Worm (Caenorhabditis elegans): Measurements from ENCODE around the gene scpl-4.

Gene scpl-4

DNA sequence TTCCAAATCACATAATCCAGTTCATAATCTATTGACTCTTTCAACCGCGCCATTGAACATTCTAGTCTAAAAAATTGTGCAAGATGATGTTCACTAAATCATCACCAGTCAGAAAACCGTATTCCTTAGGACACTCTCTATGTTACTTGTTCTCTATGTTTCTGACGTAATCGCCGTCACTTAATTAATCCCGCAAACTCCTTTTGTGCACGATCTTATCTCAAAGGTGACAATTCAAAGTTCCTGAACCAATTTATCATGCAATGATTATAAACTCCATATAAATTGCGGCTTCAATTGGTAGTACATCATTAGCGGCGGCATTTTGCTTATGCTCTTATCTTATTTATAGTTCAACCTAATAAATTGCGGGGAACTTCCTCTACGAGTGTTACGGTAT, 36.1 kb upstream of the scpl-4 start:
- TF ChIP-seq atf-7 (tag; optimal IDR thresholded peaks at IDR 0.05) (peak; percentile 63), Y56A3A.18 (GFP tag; IDR thresholded peaks at IDR 0.05) (no peak), nhr-80 (tag; optimal IDR thresholded peaks at IDR 0.05) (peak; percentile 60)

DNA sequence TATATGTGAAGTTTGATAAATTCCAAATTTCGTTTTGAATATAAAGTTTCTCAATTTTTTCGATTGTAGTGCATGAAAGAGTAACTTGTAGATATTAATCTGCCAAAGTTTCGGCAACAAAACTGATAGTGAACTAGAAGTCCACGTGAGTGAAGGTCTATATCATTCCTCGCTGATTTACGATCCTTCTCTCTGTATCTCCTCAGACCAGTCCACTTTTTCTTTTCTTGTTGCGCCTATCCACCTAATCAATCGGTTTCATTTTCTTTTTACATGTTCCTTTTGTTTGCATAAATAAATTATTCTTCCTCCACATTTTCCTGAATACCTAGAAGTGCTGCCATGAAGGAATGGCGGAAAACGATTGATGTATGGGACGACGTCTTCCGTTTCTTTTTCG, 34.8 kb upstream of the scpl-4 start:
- no peak for TF ChIP-seq hlh-12 (tag; optimal IDR thresholded peaks at IDR 0.05)

DNA sequence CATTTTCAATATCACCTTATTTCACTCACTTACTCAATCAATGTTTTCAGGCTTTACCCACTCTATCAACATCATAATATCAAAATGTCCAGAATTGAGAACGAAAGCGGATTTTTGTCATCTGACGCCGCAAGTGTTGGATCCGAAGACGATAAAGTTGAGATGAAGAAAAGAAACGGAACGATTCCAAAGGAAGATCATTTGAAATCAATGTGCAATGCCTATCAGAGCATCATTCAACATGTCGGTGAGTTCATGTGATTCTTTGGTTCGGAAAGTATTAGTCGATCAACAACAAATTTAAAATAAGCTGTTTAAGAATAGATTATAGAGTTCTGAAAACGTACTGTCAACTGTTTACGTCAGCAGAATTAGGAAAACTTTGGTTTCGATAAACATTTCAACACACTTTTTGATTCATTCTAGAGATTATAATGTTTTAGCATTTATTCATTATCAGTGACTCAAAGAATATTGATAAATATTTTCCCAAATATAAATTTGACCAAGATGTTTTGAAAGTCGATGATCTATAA, 34.0 kb upstream of the scpl-4 start, which contains the start of gene cat-4:
cat-4 (plus strand) TSS at position 51 of the 536 bp plus-strand sequence.
- TF ChIP-seq pha-4 (tag; optimal IDR thresholded peaks at IDR 0.05): no peak
- TF ChIP-seq bed-1 (GFP tag; IDR thresholded peaks at IDR 0.05): no peak
- TF ChIP-seq nhr-80 (tag; optimal IDR thresholded peaks at IDR 0.05): peak; percentile 31
- no peak for TF ChIP-seq B0019.2 (GFP tag; conservative IDR thresholded peaks at IDR 0.05)
- TF ChIP-seq F52B5.7 (tag; optimal IDR thresholded peaks at IDR 0.05): no peak

DNA sequence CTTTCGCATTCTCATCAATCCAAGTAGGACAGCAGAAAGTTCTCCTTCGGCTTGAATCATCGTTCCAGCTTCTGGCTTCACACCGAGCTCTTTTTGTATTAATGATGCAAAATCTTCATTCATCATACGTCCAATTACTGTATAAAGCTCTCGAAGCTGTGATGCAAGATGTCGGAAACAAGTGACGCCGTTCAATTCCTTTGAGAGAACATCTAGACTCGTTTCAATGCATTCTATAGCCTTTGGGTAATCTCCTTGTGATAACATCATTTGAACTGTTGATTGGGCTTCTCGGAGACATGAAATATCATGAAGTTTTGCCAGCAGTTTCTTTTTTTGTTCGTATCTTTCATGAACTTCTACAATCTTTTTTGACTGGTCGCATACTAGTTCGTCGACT, 30.4 kb upstream of the scpl-4 start:
- no peak for TF ChIP-seq egl-44 (GFP tag; IDR thresholded peaks at IDR 0.05)
- no peak for TF ChIP-seq tlf-1 (GFP tag; optimal IDR thresholded peaks at IDR 0.05)
- no peak for TF ChIP-seq mel-28 (tag; optimal IDR thresholded peaks at IDR 0.05; ENCODE audit: borderline replicate concordance)

DNA sequence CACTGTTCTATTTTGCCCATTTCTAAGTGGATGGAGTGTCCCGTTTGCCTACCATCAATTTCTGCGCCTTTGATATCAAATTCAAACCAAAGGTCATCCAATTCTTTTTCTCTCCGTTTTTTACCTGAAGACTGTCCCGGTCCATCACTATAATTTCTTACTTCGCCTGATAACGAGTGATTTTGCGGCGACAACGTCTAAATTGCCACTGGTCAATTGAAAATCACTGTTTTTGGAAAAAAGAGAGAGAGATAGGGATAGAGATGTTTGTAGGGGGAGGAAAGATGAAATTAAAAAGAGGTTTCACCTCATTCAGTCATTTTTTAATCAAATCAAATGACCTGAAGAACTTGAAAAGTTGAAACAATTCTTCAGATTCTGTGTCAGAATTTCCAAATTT, 27.4 kb upstream of the scpl-4 start:
- TF ChIP-seq let-526 (GFP tag; IDR thresholded peaks at IDR 0.05): no peak
- no peak for TF ChIP-seq akir-1 (GFP tag; optimal IDR thresholded peaks at IDR 0.05)
- TF ChIP-seq K12H6.12 (tag; optimal IDR thresholded peaks at IDR 0.05): no peak
- no peak for TF ChIP-seq egrh-3 (GFP tag; IDR thresholded peaks at IDR 0.05)
- no peak for TF ChIP-seq nhr-179 (tag; optimal IDR thresholded peaks at IDR 0.05)
- TF ChIP-seq nhr-80 (tag; optimal IDR thresholded peaks at IDR 0.05): no peak
- no peak for TF ChIP-seq madf-10 (tag; optimal IDR thresholded peaks at IDR 0.05)
- TF ChIP-seq nhr-120 (GFP tag; IDR thresholded peaks at IDR 0.05): no peak
- no peak for TF ChIP-seq ztf-28 (GFP tag; IDR thresholded peaks at IDR 0.05)
- TF ChIP-seq ama-1 (optimal IDR thresholded peaks at IDR 0.05): no peak
- no peak for TF ChIP-seq ama-1 (GFP tag; optimal IDR thresholded peaks at IDR 0.05)
- no peak for TF ChIP-seq attf-5 (GFP tag; optimal IDR thresholded peaks at IDR 0.05)
- no peak for TF ChIP-seq F55B11.4 (tag; optimal IDR thresholded peaks at IDR 0.05; ENCODE audit: borderline replicate concordance, insufficient read depth)
- TF ChIP-seq C17E4.6 (GFP tag; IDR thresholded peaks at IDR 0.05): no peak

DNA sequence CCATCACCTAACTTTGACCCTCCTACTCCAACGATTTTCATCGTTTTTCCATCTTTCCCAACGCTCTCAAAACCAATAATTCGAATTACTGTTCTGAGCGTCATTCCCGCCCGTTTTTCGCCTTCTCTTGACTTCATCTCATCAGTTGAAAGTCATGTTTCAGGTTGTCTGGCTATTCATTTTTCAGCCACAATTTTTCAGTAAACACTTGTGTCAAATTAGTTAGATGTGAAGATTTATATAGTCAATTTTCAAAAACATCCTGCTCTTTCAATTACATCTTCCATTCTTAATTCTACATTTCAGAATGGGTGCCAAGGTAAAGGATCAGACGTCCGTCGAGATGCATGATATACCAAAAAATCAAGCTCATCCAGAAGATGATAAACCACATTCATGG, 26.3 kb upstream of the scpl-4 start, which contains the start of gene del-6:
del-6 (plus strand) TSS at position 301 of the 400 bp plus-strand sequence.
- TF ChIP-seq F55B11.4 (tag; optimal IDR thresholded peaks at IDR 0.05; ENCODE audit: borderline replicate concordance, insufficient read depth) (no peak), tbx-9 (tag; optimal IDR thresholded peaks at IDR 0.05; ENCODE audit: borderline replicate concordance) (no peak), rpc-1 (optimal IDR thresholded peaks at IDR 0.05) (no peak), rpc-1 (tag; optimal IDR thresholded peaks at IDR 0.05) (no peak), zim-3 (tag; optimal IDR thresholded peaks at IDR 0.05) (no peak), nfyb-1 (GFP tag; IDR thresholded peaks at IDR 0.05) (no peak), nhr-90 (tag; optimal IDR thresholded peaks at IDR 0.05) (no peak)

DNA sequence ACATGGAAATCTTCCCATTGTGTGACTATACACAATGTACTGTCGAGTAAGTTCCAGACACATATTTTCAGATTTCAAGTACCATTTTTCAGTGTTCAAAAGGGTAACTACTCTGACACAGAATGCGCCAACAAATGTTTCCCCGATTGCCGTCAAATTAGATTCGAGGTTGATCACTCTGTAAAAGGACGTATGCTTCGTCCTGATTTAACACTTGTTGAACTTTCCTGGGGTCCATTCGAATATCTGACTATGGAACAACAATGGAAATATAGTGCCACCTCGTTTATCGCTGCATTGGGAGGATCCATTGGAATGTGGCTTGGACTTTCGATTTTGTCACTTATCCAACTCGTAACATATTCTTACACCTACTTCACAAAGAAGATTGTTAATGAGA, 24.7 kb upstream of the scpl-4 start:
- TF ChIP-seq athp-1 (tag; optimal IDR thresholded peaks at IDR 0.05) (no peak), attf-5 (GFP tag; optimal IDR thresholded peaks at IDR 0.05) (no peak), B0035.1 (tag; optimal IDR thresholded peaks at IDR 0.05) (no peak), gei-17 (GFP tag; optimal IDR thresholded peaks at IDR 0.05) (no peak), ets-4 (GFP tag; optimal IDR thresholded peaks at IDR 0.05) (no peak), pha-4 (tag; optimal IDR thresholded peaks at IDR 0.05) (no peak), sptf-2 (GFP tag; optimal IDR thresholded peaks at IDR 0.05) (no peak), aptf-2 (GFP tag; conservative IDR thresholded peaks at IDR 0.05) (no peak), hmg-20 (GFP tag; IDR thresholded peaks at IDR 0.05) (no peak), unc-62 (GFP tag; optimal IDR thresholded peaks at IDR 0.05) (no peak), lsy-27 (tag; optimal IDR thresholded peaks at IDR 0.05; ENCODE audit: borderline replicate concordance, insufficient read depth) (no peak), hlh-26 (GFP tag; conservative IDR thresholded peaks at IDR 0.05) (no peak)
